Fruit fly (Drosophila melanogaster): Measurements from ENCODE around the gene CG13841.

DNA sequence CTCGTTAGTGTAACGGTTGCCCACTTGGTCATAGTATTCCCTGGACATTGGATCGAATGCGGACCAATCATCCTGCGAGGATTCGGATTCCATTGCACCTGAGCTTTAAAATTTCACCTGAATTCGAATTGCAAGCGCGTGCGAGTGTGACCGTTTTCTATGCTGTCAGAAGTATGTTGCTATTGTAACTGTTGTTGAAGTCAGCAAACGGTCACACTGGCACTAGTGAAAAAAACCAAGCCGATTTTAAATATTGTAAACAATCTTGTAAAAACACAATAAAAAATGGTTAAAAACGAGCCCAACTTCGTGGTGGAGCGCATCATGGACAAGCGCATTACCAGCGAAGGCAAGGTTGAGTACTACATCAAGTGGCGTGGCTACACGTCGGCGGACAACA is 22.1 kb downstream of the CG13841 start, which contains the start of the genes vret and HP1c:
- TF ChIP-seq Atf6 (GFP tag; IDR thresholded peaks at IDR 0.05) (no peak), CG10321 (GFP tag; IDR thresholded peaks at IDR 0.05) (no peak), HLHmδ (GFP tag; optimal IDR thresholded peaks at IDR 0.05) (no peak), tna (GFP tag; IDR thresholded peaks at IDR 0.05; ENCODE audit: partially characterized antibody) (no peak), CG18599 (GFP tag; optimal IDR thresholded peaks at IDR 0.05) (no peak), CG2889 (GFP tag; IDR thresholded peaks at IDR 0.05) (no peak), gsb-n (tag; optimal IDR thresholded peaks at IDR 0.05) (no peak), CG4404 (GFP tag; IDR thresholded peaks at IDR 0.05) (no peak)
